Fruit fly (Drosophila melanogaster) whole organism, embryonic: ENCODE measurements around the gene CG9289.
A peak's percentile ranks its signal among the peaks of the same experiment; 100 is the strongest.

Experiments used
- Blimp-1 ChIP-seq: fragments of 200-800 bp; sonication (Bioruptor generic); optimal IDR thresholded peaks from 3 replicates; lab custom pipeline; 2018; ENCODE audit warnings: missing biosample characterization, missing genetic modification characterization, mild to moderate bottlenecking, moderate library complexity, missing genetic modification reagents
- CG12769 ChIP-seq: fragments of 200-800 bp; sonication (Bioruptor generic); optimal IDR thresholded peaks from 2 replicates; lab custom pipeline; 2019; ENCODE audit warnings: missing biosample characterization, mild to moderate bottlenecking, missing genetic modification characterization, moderate library complexity
- CG14441 ChIP-seq: fragments of 200-800 bp; sonication (Bioruptor generic); IDR thresholded peaks from 2 replicates; pipeline ENCODE4 v1.3.6; 2022; ENCODE audit warnings: missing biosample characterization, missing genetic modification characterization
- CG2678 ChIP-seq: fragments of 200-800 bp; sonication (Bioruptor generic); optimal IDR thresholded peaks from 3 replicates; lab custom pipeline; 2019; ENCODE audit warnings: missing biosample characterization, mild to moderate bottlenecking, missing genetic modification characterization, moderate library complexity
- CG3065 ChIP-seq: fragments of 200-800 bp; sonication (Bioruptor generic); optimal IDR thresholded peaks from 2 replicates; lab custom pipeline; 2016; ENCODE audit warnings: missing biosample characterization, missing genetic modification characterization
- CG34376 ChIP-seq: fragments of 200-800 bp; sonication (Bioruptor generic); optimal IDR thresholded peaks from 2 replicates; lab custom pipeline; 2018; ENCODE audit warnings: missing biosample characterization, mild to moderate bottlenecking, missing genetic modification characterization
- CG4328 ChIP-seq: fragments of 200-800 bp; sonication (Bioruptor generic); optimal IDR thresholded peaks from 3 replicates; lab custom pipeline; 2017; ENCODE audit warnings: missing biosample characterization, missing genetic modification reagents, missing genetic modification characterization
- CG4424 ChIP-seq: fragments of 200-800 bp; sonication (Bioruptor generic); optimal IDR thresholded peaks from 3 replicates; lab custom pipeline; 2016; ENCODE audit warnings: missing biosample characterization, missing genetic modification characterization
- CG4854 ChIP-seq: fragments of 200-800 bp; sonication (Bioruptor generic); optimal IDR thresholded peaks from 2 replicates; lab custom pipeline; 2016; ENCODE audit warnings: missing biosample characterization, missing genetic modification characterization, inconsistent platforms
- CG6791 ChIP-seq: fragments of 200-800 bp; sonication (Bioruptor generic); IDR thresholded peaks from 3 replicates; pipeline ENCODE4 v1.3.6; 2022; ENCODE audit warnings: missing biosample characterization, missing genetic modification characterization; ENCODE audit not compliant: partially characterized antibody
- CG8290 ChIP-seq, 3 experiments: fragments of 200-800 bp; sonication (Bioruptor generic); optimal IDR thresholded peaks; 2 replicates each; lab custom pipeline; 2016 to 2019; ENCODE audit warnings: missing biosample characterization in 3 of 3, missing genetic modification characterization in 3 of 3, mild to moderate bottlenecking in 2 of 3, moderate library complexity in 1 of 3
- D19A ChIP-seq: fragments of 200-800 bp; optimal IDR thresholded peaks from 3 replicates; lab custom pipeline; 2019; ENCODE audit warnings: missing biosample characterization, mild to moderate bottlenecking, missing genetic modification characterization, moderate library complexity
- Dfd ChIP-seq, 2 experiments: fragments of >200 bp; optimal IDR thresholded peaks; 2 replicates each; lab custom pipeline; 2017; ENCODE audit warnings: missing biosample characterization in 2 of 2, missing genetic modification characterization in 2 of 2
- Gsc ChIP-seq: fragments of 200-800 bp; sonication (Bioruptor generic); IDR thresholded peaks from 2 replicates; pipeline ENCODE4 v1.3.6; 2022; ENCODE audit warnings: missing biosample characterization, missing genetic modification characterization
- HLH3B ChIP-seq: fragments of 200-800 bp; sonication (Bioruptor generic); IDR thresholded peaks from 2 replicates; pipeline ENCODE4 v1.3.6; 2022; ENCODE audit warnings: missing biosample characterization, missing genetic modification characterization
- HLHmδ ChIP-seq: fragments of 200-800 bp; sonication (Bioruptor generic); optimal IDR thresholded peaks from 2 replicates; lab custom pipeline; 2018; ENCODE audit warnings: missing biosample characterization, mild to moderate bottlenecking, missing genetic modification characterization, moderate library complexity
- Hey ChIP-seq: fragments of 200-800 bp; sonication (Bioruptor generic); optimal IDR thresholded peaks from 3 replicates; lab custom pipeline; 2018; ENCODE audit warnings: missing biosample characterization, mild to moderate bottlenecking, missing genetic modification characterization
- HmgZ ChIP-seq: fragments of 200-800 bp; sonication (Bioruptor generic); optimal IDR thresholded peaks from 2 replicates; lab custom pipeline; 2018; ENCODE audit warnings: missing biosample characterization, mild to moderate bottlenecking, missing genetic modification characterization
- Hmr ChIP-seq: fragments of 200-800 bp; sonication (Bioruptor generic); optimal IDR thresholded peaks from 3 replicates; lab custom pipeline; 2017; ENCODE audit warnings: mild to moderate bottlenecking, missing biosample characterization, missing genetic modification reagents, missing genetic modification characterization
- Hr3 ChIP-seq: fragments of 200-800 bp; sonication (Bioruptor generic); optimal IDR thresholded peaks from 3 replicates; lab custom pipeline; 2016; ENCODE audit warnings: missing biosample characterization, missing genetic modification characterization
- Hr78 ChIP-seq, 2 experiments: fragments of 200-800 bp in 1 of 2; fragments of >200 bp in 1 of 2; sonication (Bioruptor generic) in 1 of 2; optimal IDR thresholded peaks; 2 replicates each; lab custom pipeline; 2017 to 2019; ENCODE audit warnings: missing biosample characterization in 2 of 2, missing genetic modification characterization in 2 of 2, mild to moderate bottlenecking in 1 of 2, moderate library complexity in 1 of 2
- Med ChIP-seq: fragments of 200-800 bp; sonication (Bioruptor generic); peaks from one replicate; lab custom pipeline; 2016; ENCODE audit warnings: missing biosample characterization, missing genetic modification characterization, mild to moderate bottlenecking, inconsistent platforms, moderate library complexity
- Pdp1 ChIP-seq, 2 experiments: fragments of 200-800 bp; sonication (Bioruptor generic); optimal IDR thresholded peaks; 3 replicates each; lab custom pipeline; 2016; ENCODE audit warnings: missing biosample characterization in 2 of 2, missing genetic modification characterization in 2 of 2, mild to moderate bottlenecking in 1 of 2, moderate library complexity in 1 of 2
- Rx ChIP-seq: fragments of 200-800 bp; sonication (Bioruptor generic); IDR thresholded peaks from 2 replicates; pipeline ENCODE4 v1.3.6; 2022; ENCODE audit warnings: missing biosample characterization, missing genetic modification characterization
- chinmo ChIP-seq: fragments of 200-800 bp; sonication (Bioruptor generic); IDR thresholded peaks from 4 replicates; pipeline ENCODE4 v1.3.6; 2022; ENCODE audit warnings: missing biosample characterization, missing genetic modification characterization; ENCODE audit not compliant: partially characterized antibody
- corto ChIP-seq: fragments of 200-800 bp; sonication (Bioruptor generic); optimal IDR thresholded peaks from 2 replicates; lab custom pipeline; 2016; ENCODE audit warnings: missing biosample characterization, mild to moderate bottlenecking, missing genetic modification characterization, moderate library complexity
- crol ChIP-seq: fragments of 200-800 bp; sonication (Bioruptor generic); IDR thresholded peaks from 2 replicates; pipeline ENCODE4 v1.3.6; 2022; ENCODE audit warnings: missing biosample characterization, missing genetic modification characterization
- eve ChIP-seq, 2 experiments: fragments of >200 bp; optimal IDR thresholded peaks; 2 replicates each; lab custom pipeline; 2017; ENCODE audit warnings: missing biosample characterization in 2 of 2, missing genetic modification characterization in 2 of 2
- exex ChIP-seq: fragments of 200-800 bp; sonication (Bioruptor generic); optimal IDR thresholded peaks from 4 replicates; lab custom pipeline; 2018; ENCODE audit warnings: missing biosample characterization, mild to moderate bottlenecking, missing genetic modification characterization, moderate library complexity
- ftz-f1 ChIP-seq: fragments of 200-800 bp; sonication (Bioruptor generic); optimal IDR thresholded peaks from 2 replicates; lab custom pipeline; 2016; ENCODE audit warnings: missing biosample characterization, missing genetic modification characterization
- grn ChIP-seq: fragments of 200-800 bp; sonication (Bioruptor generic); optimal IDR thresholded peaks from 3 replicates; lab custom pipeline; 2017; ENCODE audit warnings: missing biosample characterization, missing genetic modification characterization
- lab ChIP-seq: fragments of 200-800 bp; sonication (Bioruptor generic); optimal IDR thresholded peaks from 3 replicates; lab custom pipeline; 2017; ENCODE audit warnings: missing biosample characterization, missing genetic modification characterization, mild to moderate bottlenecking, moderate library complexity, missing genetic modification reagents
- lbe ChIP-seq: fragments of 200-800 bp; sonication (Bioruptor generic); optimal IDR thresholded peaks from 2 replicates; lab custom pipeline; 2016; ENCODE audit warnings: missing biosample characterization, mild to moderate bottlenecking, missing genetic modification characterization
- mirr ChIP-seq: fragments of 200-800 bp; sonication (Bioruptor generic); optimal IDR thresholded peaks from 3 replicates; lab custom pipeline; 2018; ENCODE audit warnings: missing biosample characterization, mild to moderate bottlenecking, missing genetic modification characterization
- nerfin-1 ChIP-seq: fragments of 200-800 bp; sonication (Bioruptor generic); optimal IDR thresholded peaks from 3 replicates; lab custom pipeline; 2019; ENCODE audit warnings: missing biosample characterization, mild to moderate bottlenecking, missing genetic modification characterization, moderate library complexity
- row ChIP-seq: fragments of 200-800 bp; sonication (Bioruptor generic); IDR thresholded peaks from 3 replicates; pipeline ENCODE4 v1.3.6; 2022; ENCODE audit warnings: missing biosample characterization, missing genetic modification characterization
- sc ChIP-seq, 3 experiments: fragments of >200 bp in 2 of 3; fragments of 200-800 bp in 1 of 3; sonication (Bioruptor generic) in 1 of 3; optimal IDR thresholded peaks; 2 replicates in 2 of 3; 3 replicates in 1 of 3; lab custom pipeline; 2017; ENCODE audit warnings: mild to moderate bottlenecking in 1 of 3, missing biosample characterization in 1 of 3, missing genetic modification characterization in 1 of 3, missing genetic modification reagents in 1 of 3
- sd ChIP-seq: fragments of 200-800 bp; sonication (Bioruptor generic); optimal IDR thresholded peaks from 3 replicates; lab custom pipeline; 2018; ENCODE audit warnings: missing biosample characterization, mild to moderate bottlenecking, missing genetic modification characterization, moderate library complexity
- sens ChIP-seq: fragments of 200-800 bp; sonication (Bioruptor generic); peaks from one replicate; lab custom pipeline; 2016; ENCODE audit warnings: missing biosample characterization, missing genetic modification characterization
- slbo ChIP-seq: fragments of 200-800 bp; sonication (Bioruptor generic); IDR thresholded peaks from 2 replicates; pipeline ENCODE4 v1.3.6; 2022; ENCODE audit warnings: missing biosample characterization, missing genetic modification characterization
- sug ChIP-seq: fragments of 200-800 bp; optimal IDR thresholded peaks from 2 replicates; lab custom pipeline; 2019; ENCODE audit warnings: missing biosample characterization, mild to moderate bottlenecking, missing genetic modification characterization, moderate library complexity

Gene CG9289

dm6 chr2L:8708399-8709077 is 24.4 kb upstream of the CG9289 start (continued):
- TF ChIP-seq eve (GFP tag; optimal IDR thresholded peaks at IDR 0.05; lab: Kevin White, UChicago) (peak in 1 of 2 experiments; percentile 70), Blimp-1 (peak; percentile 9), HLHmδ (GFP tag; lab: Kevin White, UChicago) (no peak), lbe (GFP tag; lab: Kevin White, UChicago) (peak; percentile 21), lab (GFP tag; lab: Kevin White, UChicago) (no peak)
- TF ChIP-seq, all 482 proteins: peak for 13

- TF ChIP-seq HLH3B (GFP tag; lab: Robert Waterston, UW) (no peak), Dfd (GFP tag; optimal IDR thresholded peaks at IDR 0.05; lab: Kevin White, UChicago) (no peak), slbo (0 out of 2 replicates have a peak, but pooled peaks have one; percentile 5), ftz-f1 (peak; percentile 38), sens (GFP tag; lab: Kevin White, UChicago) (peak; percentile 27), sc (optimal IDR thresholded peaks at IDR 0.05; lab: Kevin White, UChicago) (no peak), sc (GFP tag; optimal IDR thresholded peaks at IDR 0.05; lab: Kevin White, UChicago) (no peak), Pdp1 (GFP tag; optimal IDR thresholded peaks at IDR 0.05; lab: Kevin White, UChicago) (peak in 1 of 2 experiments; percentile 84), Med (GFP tag; lab: Kevin White, UChicago) (peak; percentile 49)
Measured at dm6 chr2L:8707522-8707921, 23.3 kb upstream of the CG9289 start.

- no peak for TF ChIP-seq Hr3 (GFP tag; lab: Kevin White, UChicago)
- peak; percentile 79 for TF ChIP-seq CG34376
- peak; percentile 53 for TF ChIP-seq corto (GFP tag; lab: Kevin White, UChicago)
- no peak for TF ChIP-seq row (GFP tag; lab: Robert Waterston, UW)
- no peak for TF ChIP-seq nerfin-1 (tag; lab: Kevin White, UChicago)
- TF ChIP-seq CG14441: no peak
- TF ChIP-seq CG8290 (GFP tag; optimal IDR thresholded peaks at IDR 0.05; lab: Kevin White, UChicago): no peak
- TF ChIP-seq CG8290 (tag; optimal IDR thresholded peaks at IDR 0.05; lab: Kevin White, UChicago): peak in 1 of 2 experiments; percentile 26
- peak; percentile 25 for TF ChIP-seq Hmr
- peak; percentile 20 for TF ChIP-seq HmgZ (tag; lab: Kevin White, UChicago)
- TF ChIP-seq CG4424 (GFP tag; lab: Kevin White, UChicago): no peak
- peak; percentile 11 for TF ChIP-seq CG2678
- TF ChIP-seq sd: peak; percentile 61
- no peak for TF ChIP-seq Rx (GFP tag; lab: Robert Waterston, UW)
- peak; percentile 56 for TF ChIP-seq Med (GFP tag; lab: Kevin White, UChicago)
- TF ChIP-seq D19A (tag; lab: Kevin White, UChicago): no peak
- TF ChIP-seq CG3065 (GFP tag; lab: Kevin White, UChicago): no peak
- TF ChIP-seq grn (GFP tag; lab: Kevin White, UChicago): peak; percentile 84
- TF ChIP-seq Gsc (GFP tag; lab: Robert Waterston, UW): no peak
- TF ChIP-seq CG4328 (GFP tag; lab: Kevin White, UChicago): no peak
- peak; percentile 23 for TF ChIP-seq lab (GFP tag; lab: Kevin White, UChicago)
- peak; percentile 25; the same call in 1 of the 2 replicates for TF ChIP-seq crol (GFP tag; lab: Robert Waterston, UW)
- TF ChIP-seq CG12769 (tag; lab: Kevin White, UChicago): peak; percentile 15
- peak in 1 of 2 experiments; percentile 68 for TF ChIP-seq Hr78 (GFP tag; optimal IDR thresholded peaks at IDR 0.05; lab: Kevin White, UChicago)
- peak; percentile 95 for TF ChIP-seq mirr (GFP tag; lab: Kevin White, UChicago)
- TF ChIP-seq CG4854 (GFP tag; lab: Kevin White, UChicago): no peak
- peak; percentile 90 for TF ChIP-seq exex (tag; lab: Kevin White, UChicago)
- 0 out of 4 replicates have a peak, but pooled peaks have one; percentile 15 for TF ChIP-seq chinmo
- peak; percentile 97 for TF ChIP-seq sug (tag; lab: Kevin White, UChicago)
- peak; percentile 81 for TF ChIP-seq Hey (tag; lab: Kevin White, UChicago)
- TF ChIP-seq CG6791 (GFP tag; lab: Robert Waterston, UW): no peak
Measured at dm6 chr2L:8704648-8705622, 20.8 kb upstream of the CG9289 start, which contains the start of gene CatB. CatB (plus strand) TSS chr2L:8705572.
